Worm (Caenorhabditis elegans) whole organism, L1 larva: ENCODE data around the gene twk-12.

Source experiments
- C16A3.4 ChIP-seq: fragments of 150-350 bp; optimal IDR thresholded peaks from 2 replicates; lab custom pipeline; 2014; ENCODE audit warnings: missing biosample characterization, missing genetic modification characterization
- Y116A8C.19 ChIP-seq: sonication (generic microtip); optimal IDR thresholded peaks from 2 replicates; lab custom pipeline; 2016; ENCODE audit warnings: missing compliant biosample characterization, missing genetic modification characterization, borderline replicate concordance
- alr-1 ChIP-seq: fragments of 200-800 bp; sonication (Bioruptor generic); optimal IDR thresholded peaks from 2 replicates; lab custom pipeline; 2018; ENCODE audit warnings: borderline replicate concordance, mild to moderate bottlenecking, missing genetic modification characterization, missing compliant biosample characterization
- blmp-1 ChIP-seq: fragments of 150-350 bp; optimal IDR thresholded peaks from 2 replicates; lab custom pipeline; 2014; ENCODE audit warnings: missing biosample characterization, missing genetic modification characterization
- ceh-63 ChIP-seq: fragments of 200-800 bp; sonication (Bioruptor generic); optimal IDR thresholded peaks from 2 replicates; lab custom pipeline; 2018; ENCODE audit warnings: mild to moderate bottlenecking, missing genetic modification characterization, missing compliant biosample characterization
- ceh-82 ChIP-seq, 3 experiments: fragments of 150-350 bp in 1 of 3; sonication (generic microtip) in 2 of 3; optimal IDR thresholded peaks; 2 replicates each; lab custom pipeline; 2014 to 2017; ENCODE audit warnings: missing biosample characterization in 3 of 3, missing genetic modification characterization in 3 of 3
- ceh-88 ChIP-seq: fragments of 200-800 bp; sonication (Bioruptor generic); IDR thresholded peaks from 2 replicates; pipeline ENCODE4 v1.3.6; 2022; ENCODE audit warnings: missing genetic modification characterization, missing compliant biosample characterization
- dpl-1 ChIP-seq, 3 experiments: fragments of 150-350 bp in 2 of 3; sonication (generic microtip) in 1 of 3; optimal IDR thresholded peaks; 2 replicates each; lab custom pipeline; 2014 to 2017; ENCODE audit warnings: missing biosample characterization in 3 of 3, missing genetic modification characterization in 3 of 3, missing genetic modification reagents in 3 of 3
- dsc-1 ChIP-seq: sonication (generic microtip); optimal IDR thresholded peaks from 2 replicates; lab custom pipeline; 2016; ENCODE audit warnings: mild to moderate bottlenecking, missing genetic modification characterization, missing compliant biosample characterization
- efl-1 ChIP-seq, 4 experiments: fragments of 150-350 bp; optimal IDR thresholded peaks in 3 of 4; peaks in 1 of 4; 1 replicate in 1 of 4; 2 replicates in 3 of 4; lab custom pipeline; 2014; ENCODE audit warnings: missing biosample characterization in 2 of 4, missing genetic modification characterization in 2 of 4, missing genetic modification reagents in 2 of 4
- egl-27 ChIP-seq, 2 experiments: fragments of 150-350 bp in 1 of 2; sonication (generic microtip); optimal IDR thresholded peaks; 3 replicates each; lab custom pipeline; 2017 to 2018; ENCODE audit warnings: missing biosample characterization in 2 of 2, missing genetic modification characterization in 2 of 2, missing genetic modification reagents in 2 of 2
- elt-2 ChIP-seq: sonication (generic microtip); optimal IDR thresholded peaks from 2 replicates; lab custom pipeline; 2016; ENCODE audit warnings: missing genetic modification characterization, mild to moderate bottlenecking, inconsistent platforms, missing compliant biosample characterization, missing genetic modification reagents
- elt-3 ChIP-seq, 6 experiments: fragments of 150-350 bp in 1 of 6; sonication (generic microtip); optimal IDR thresholded peaks; 2 replicates each; lab custom pipeline; 2017 to 2018; ENCODE audit warnings: missing biosample characterization in 6 of 6, missing genetic modification characterization in 6 of 6, inconsistent platforms in 1 of 6
- fkh-10 ChIP-seq: sonication (generic microtip); optimal IDR thresholded peaks from 2 replicates; lab custom pipeline; 2017; ENCODE audit warnings: missing biosample characterization, missing genetic modification reagents, missing genetic modification characterization
- fkh-8 ChIP-seq: sonication (generic microtip); optimal IDR thresholded peaks from 2 replicates; lab custom pipeline; 2016; ENCODE audit warnings: mild to moderate bottlenecking, missing genetic modification characterization, missing compliant biosample characterization
- fos-1 ChIP-seq: fragments of 150-350 bp; optimal IDR thresholded peaks from 2 replicates; lab custom pipeline; 2014; ENCODE audit warnings: missing biosample characterization, missing genetic modification characterization
- grh-1 ChIP-seq: fragments of 200-800 bp; sonication (Bioruptor generic); IDR thresholded peaks from 2 replicates; pipeline ENCODE4 v1.3.6; 2022; ENCODE audit warnings: missing genetic modification reagents, missing genetic modification characterization, missing compliant biosample characterization
- irx-1 ChIP-seq: sonication (generic microtip); optimal IDR thresholded peaks from 2 replicates; lab custom pipeline; 2016; ENCODE audit warnings: missing genetic modification characterization, missing compliant biosample characterization
- lin-14 ChIP-seq: fragments of 200-800 bp; sonication (Bioruptor generic); optimal IDR thresholded peaks from 2 replicates; lab custom pipeline; 2018; ENCODE audit warnings: mild to moderate bottlenecking, missing genetic modification characterization, moderate library complexity, missing compliant biosample characterization
- lin-35 ChIP-seq, 2 experiments: fragments of 150-350 bp; optimal IDR thresholded peaks; 2 replicates each; lab custom pipeline; 2014; ENCODE audit warnings: missing biosample characterization in 2 of 2, missing genetic modification characterization in 2 of 2, missing genetic modification reagents in 2 of 2
- lir-3 ChIP-seq: sonication (generic microtip); optimal IDR thresholded peaks from 2 replicates; lab custom pipeline; 2016; ENCODE audit warnings: mild to moderate bottlenecking, missing genetic modification characterization, moderate library complexity, missing compliant biosample characterization; ENCODE audit not compliant: poor library complexity
- lsy-2 ChIP-seq, 2 experiments: fragments of 150-350 bp; optimal IDR thresholded peaks; 2 replicates each; lab custom pipeline; 2014; ENCODE audit warnings: missing biosample characterization in 2 of 2, missing genetic modification characterization in 2 of 2
- mab-9 ChIP-seq: fragments of 200-800 bp; sonication (Bioruptor generic); IDR thresholded peaks from 2 replicates; pipeline ENCODE4 v1.3.6; 2022; ENCODE audit warnings: missing genetic modification reagents, missing genetic modification characterization, missing compliant biosample characterization
- mdl-1 ChIP-seq, 2 experiments: fragments of 150-350 bp; optimal IDR thresholded peaks; 2 replicates each; lab custom pipeline; 2014 to 2017; ENCODE audit warnings: missing biosample characterization in 2 of 2, missing genetic modification characterization in 2 of 2, inconsistent platforms in 1 of 2
- mef-2 ChIP-seq: fragments of 150-350 bp; optimal IDR thresholded peaks from 2 replicates; lab custom pipeline; 2014; ENCODE audit warnings: missing biosample characterization, missing genetic modification characterization
- nhr-11 ChIP-seq: fragments of 150-350 bp; optimal IDR thresholded peaks from 2 replicates; lab custom pipeline; 2014; ENCODE audit warnings: missing biosample characterization, missing genetic modification characterization
- nhr-19 ChIP-seq: fragments of 200-800 bp; sonication (Bioruptor generic); conservative IDR thresholded peaks from 2 replicates; pipeline ENCODE4 v1.3.6; 2022; ENCODE audit warnings: missing genetic modification characterization, missing compliant biosample characterization
- nhr-28 ChIP-seq: fragments of 150-350 bp; optimal IDR thresholded peaks from 2 replicates; lab custom pipeline; 2014; ENCODE audit warnings: missing biosample characterization, missing genetic modification characterization
- nhr-47 ChIP-seq: sonication (generic microtip); optimal IDR thresholded peaks from 2 replicates; lab custom pipeline; 2016; ENCODE audit warnings: mild to moderate bottlenecking, missing genetic modification characterization, moderate library complexity, missing compliant biosample characterization
- nhr-76 ChIP-seq: sonication (generic microtip); optimal IDR thresholded peaks from 2 replicates; lab custom pipeline; 2017; ENCODE audit warnings: missing biosample characterization, missing genetic modification characterization
- nhr-77 ChIP-seq: fragments of 150-350 bp; optimal IDR thresholded peaks from 2 replicates; lab custom pipeline; 2014; ENCODE audit warnings: missing biosample characterization, missing genetic modification characterization
- nhr-85 ChIP-seq: sonication (generic microtip); peaks from one replicate; lab custom pipeline; 2016; ENCODE audit warnings: missing genetic modification characterization, inconsistent platforms, missing compliant biosample characterization
- nhr-90 ChIP-seq: sonication (generic microtip); optimal IDR thresholded peaks from 2 replicates; lab custom pipeline; 2016; ENCODE audit warnings: mild to moderate bottlenecking, missing genetic modification characterization, missing compliant biosample characterization; ENCODE audit not compliant: poor library complexity
- pax-3 ChIP-seq: fragments of 200-800 bp; sonication (Bioruptor generic); optimal IDR thresholded peaks from 2 replicates; lab custom pipeline; 2018; ENCODE audit warnings: mild to moderate bottlenecking, missing genetic modification characterization, moderate library complexity, missing compliant biosample characterization
- pqm-1 ChIP-seq: sonication (generic microtip); optimal IDR thresholded peaks from 3 replicates; lab custom pipeline; 2017; ENCODE audit warnings: missing biosample characterization, missing genetic modification characterization
- snpc-4 ChIP-seq: fragments of 150-350 bp; optimal IDR thresholded peaks from 2 replicates; lab custom pipeline; 2014; ENCODE audit warnings: missing biosample characterization, missing genetic modification characterization
- snu-23 ChIP-seq: sonication (generic microtip); optimal IDR thresholded peaks from 2 replicates; lab custom pipeline; 2016; ENCODE audit warnings: missing genetic modification characterization, missing compliant biosample characterization
- unc-62 ChIP-seq: fragments of 150-350 bp; optimal IDR thresholded peaks from 2 replicates; lab custom pipeline; 2014; ENCODE audit warnings: missing biosample characterization, missing genetic modification reagents, missing genetic modification characterization
- unc-86 ChIP-seq: sonication (generic microtip); optimal IDR thresholded peaks from 2 replicates; lab custom pipeline; 2016; ENCODE audit warnings: missing genetic modification characterization, missing compliant biosample characterization
- zag-1 ChIP-seq: fragments of 150-350 bp; optimal IDR thresholded peaks from 2 replicates; lab custom pipeline; 2014; ENCODE audit warnings: missing biosample characterization, missing genetic modification characterization
- ztf-4 ChIP-seq: fragments of 150-350 bp; optimal IDR thresholded peaks from 2 replicates; lab custom pipeline; 2014; ENCODE audit warnings: missing biosample characterization, missing genetic modification characterization

The twk-12 gene

DNA sequence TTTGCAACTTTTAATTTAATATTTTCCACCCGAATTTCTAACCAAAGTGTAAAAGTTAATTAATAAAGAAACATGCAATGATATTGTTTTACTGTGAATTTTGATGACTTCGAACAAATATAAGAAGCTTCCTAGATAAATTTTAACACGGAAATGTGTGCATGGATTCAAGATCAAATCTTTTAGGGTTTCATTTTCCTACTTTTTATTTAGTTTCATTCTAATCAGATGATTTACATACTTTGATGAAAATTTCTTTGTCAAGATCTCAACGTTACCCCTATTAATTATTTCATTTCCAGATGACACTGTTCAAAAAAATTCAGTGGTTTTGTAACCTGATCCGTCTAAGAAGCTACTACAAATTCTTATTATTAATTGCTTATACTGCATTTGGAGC is at the start of gene twk-12:
twk-12 (plus strand) TSS at position 301 of the 400 bp plus-strand sequence.
- TF ChIP-seq efl-1 (optimal IDR thresholded peaks at IDR 0.05; lab: Kevin White, UChicago): no peak
- peak in 1 of 2 experiments; percentile 23 for TF ChIP-seq efl-1 (GFP tag; optimal IDR thresholded peaks at IDR 0.05 in 1 of 2; lab: Kevin White, UChicago)
- no peak for TF ChIP-seq C16A3.4 (tag; lab: Kevin White, UChicago)

DNA sequence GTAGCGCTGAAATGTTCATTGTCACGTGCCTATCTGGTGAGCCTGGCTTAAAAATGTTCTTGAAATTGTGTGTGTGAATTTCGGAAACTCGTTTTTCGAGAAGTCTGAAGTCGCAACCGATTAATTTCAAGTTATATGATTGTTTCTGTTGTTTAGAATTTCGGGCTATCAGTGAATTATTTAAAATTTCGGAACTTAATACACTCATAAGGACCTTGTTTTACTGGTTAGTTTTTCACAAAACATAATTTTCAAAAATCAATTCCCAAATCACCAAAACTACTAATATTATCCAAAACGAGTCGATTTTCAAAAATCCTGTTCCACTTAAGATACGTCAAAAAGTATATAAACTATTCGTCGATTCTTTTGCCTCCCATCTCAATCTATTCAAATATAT is 36.9 kb upstream of the twk-12 start:
- TF ChIP-seq nhr-90: no peak
- no peak for TF ChIP-seq nhr-11 (tag; lab: Kevin White, UChicago)
- TF ChIP-seq efl-1 (optimal IDR thresholded peaks at IDR 0.05; lab: Kevin White, UChicago): no peak
- TF ChIP-seq efl-1 (GFP tag; optimal IDR thresholded peaks at IDR 0.05 in 1 of 2; lab: Kevin White, UChicago): no peak
- no peak for TF ChIP-seq egl-27 (tag; optimal IDR thresholded peaks at IDR 0.05; lab: Kevin White, UChicago)
- TF ChIP-seq ceh-82 (tag; optimal IDR thresholded peaks at IDR 0.05; lab: Kevin White, UChicago): no peak
- TF ChIP-seq dpl-1 (GFP tag; optimal IDR thresholded peaks at IDR 0.05; lab: Kevin White, UChicago): no peak
- no peak for TF ChIP-seq elt-2 (tag; lab: Kevin White, UChicago)
- TF ChIP-seq snpc-4 (tag; lab: Kevin White, UChicago): no peak
- no peak for TF ChIP-seq nhr-85
- no peak for TF ChIP-seq pax-3 (tag; lab: Kevin White, UChicago)
- no peak for TF ChIP-seq mef-2 (tag; lab: Kevin White, UChicago)
- TF ChIP-seq ztf-4 (tag; lab: Kevin White, UChicago): no peak
- TF ChIP-seq irx-1 (tag; lab: Kevin White, UChicago): no peak
- TF ChIP-seq nhr-47 (tag; lab: Kevin White, UChicago): no peak

DNA sequence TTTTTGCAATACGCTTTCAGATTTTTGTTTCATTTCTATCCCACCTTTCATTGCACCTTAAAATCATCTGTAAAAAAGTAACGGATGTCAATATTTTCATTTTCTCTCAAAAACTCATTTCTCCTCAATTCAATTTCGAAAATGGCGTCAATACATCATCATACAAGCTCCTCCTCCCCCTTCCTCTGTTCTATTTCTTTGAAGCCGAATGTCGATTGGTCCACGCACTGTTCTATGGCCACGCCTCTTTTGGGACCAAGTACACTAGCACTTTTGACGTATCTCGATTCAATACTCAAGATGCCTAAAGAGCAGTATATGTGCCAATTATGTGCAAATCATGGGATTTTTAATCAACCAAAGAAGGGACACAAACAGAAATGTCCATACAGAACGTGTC is 34.6 kb upstream of the twk-12 start, which contains the start of gene mab-23:
mab-23 (plus strand) TSS at position 301 of the 400 bp plus-strand sequence.
- no peak for TF ChIP-seq Y116A8C.19 (tag; lab: Kevin White, UChicago)
- no peak for TF ChIP-seq mdl-1 (tag; optimal IDR thresholded peaks at IDR 0.05; lab: Kevin White, UChicago)
- no peak for TF ChIP-seq ztf-4 (tag; lab: Kevin White, UChicago)
- no peak for TF ChIP-seq unc-86 (tag; lab: Kevin White, UChicago)
- TF ChIP-seq nhr-11 (tag; lab: Kevin White, UChicago): no peak
- TF ChIP-seq blmp-1: no peak
- no peak for TF ChIP-seq zag-1 (tag; lab: Kevin White, UChicago)
- TF ChIP-seq mef-2 (tag; lab: Kevin White, UChicago): no peak
- TF ChIP-seq pqm-1 (tag; lab: Kevin White, UChicago): no peak

DNA sequence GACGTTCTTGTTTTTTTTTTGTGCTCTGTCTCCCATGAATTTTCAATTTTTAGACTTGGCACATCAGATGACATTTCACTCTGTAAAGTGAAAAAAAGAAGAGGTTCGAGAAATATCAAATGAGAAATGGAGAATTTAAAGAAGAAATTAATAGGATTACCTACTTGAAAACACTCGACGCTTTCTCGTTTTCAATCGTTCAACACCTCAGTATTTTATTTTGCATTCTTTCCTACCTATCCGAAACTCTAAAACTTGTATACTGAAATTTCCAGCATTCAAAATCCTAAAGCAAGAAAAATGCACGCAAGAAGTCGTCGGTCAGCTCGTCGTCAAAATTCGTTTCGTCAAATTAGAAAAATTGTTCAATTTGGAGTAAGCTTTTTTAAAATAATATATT is 31.7 kb upstream of the twk-12 start, which contains the start of gene kvs-2:
kvs-2 (plus strand) TSS at position 301 of the 400 bp plus-strand sequence.
- TF ChIP-seq mab-9 (GFP tag; lab: Robert Waterston, UW) (no peak), lir-3 (tag; lab: Kevin White, UChicago) (no peak), fkh-8 (tag; lab: Kevin White, UChicago) (no peak), elt-3 (tag; optimal IDR thresholded peaks at IDR 0.05; lab: Kevin White, UChicago) (no peak), fos-1 (tag; lab: Kevin White, UChicago) (no peak)

DNA sequence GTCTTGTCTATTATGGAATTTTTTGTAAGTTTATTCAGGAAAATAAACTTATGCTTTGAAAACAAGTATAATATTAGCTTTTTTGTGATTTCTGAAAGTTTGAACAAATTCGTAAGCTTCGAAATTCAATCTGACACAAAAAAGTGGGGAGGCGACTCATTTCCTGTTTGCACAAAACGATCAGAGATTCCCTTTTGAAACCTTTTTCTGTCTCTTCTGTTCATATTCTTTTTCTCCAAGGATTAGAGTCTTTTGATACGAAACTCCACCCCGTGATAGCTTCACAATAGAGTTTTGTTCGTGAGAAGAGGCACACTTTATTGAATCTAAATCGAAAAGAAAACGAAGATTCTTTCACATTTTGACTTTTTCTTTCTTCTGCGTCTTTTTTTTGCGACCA is 26.4 kb upstream of the twk-12 start:
- TF ChIP-seq nhr-28 (tag; lab: Kevin White, UChicago) (no peak), nhr-85 (no peak), nhr-19 (GFP tag; lab: Robert Waterston, UW) (no peak), lsy-2 (tag; optimal IDR thresholded peaks at IDR 0.05; lab: Kevin White, UChicago) (no peak), grh-1 (no peak), ceh-88 (GFP tag; lab: Robert Waterston, UW) (no peak), dsc-1 (tag; lab: Kevin White, UChicago) (peak; percentile 19), ztf-4 (tag; lab: Kevin White, UChicago) (no peak), lin-14 (peak; percentile 45), nhr-77 (no peak), ceh-63 (GFP tag; lab: Kevin White, UChicago) (no peak), nhr-11 (tag; lab: Kevin White, UChicago) (no peak), fkh-10 (GFP tag; lab: Kevin White, UChicago) (peak; percentile 74), snu-23 (no peak), nhr-76 (tag; lab: Kevin White, UChicago) (no peak), unc-62 (GFP tag; lab: Kevin White, UChicago) (no peak), lin-35 (GFP tag; optimal IDR thresholded peaks at IDR 0.05; lab: Kevin White, UChicago) (no peak), alr-1 (tag; lab: Kevin White, UChicago) (no peak)
- TF ChIP-seq, all 84 proteins: peak for 3
